Fruit fly (Drosophila melanogaster) S2 (cell line): ENCODE results near the gene CG11878.

Experiments
- CG8478 ChIP-seq: fragments of >200 bp; optimal IDR thresholded peaks from 2 replicates; lab custom pipeline; 2018
- CTCF ChIP-seq, 2 experiments: fragments of >200 bp; optimal IDR thresholded peaks; 2 replicates each; lab custom pipeline; 2018

Gene CG11878

dm6 chr3R:25320051-25320705 is 46.5 kb downstream of the CG11878 start, which contains the start of gene CG10560:
CG10560 (minus strand) TSS chr3R:25320101.
- no peak for TF ChIP-seq CTCF (optimal IDR thresholded peaks at IDR 0.05; lab: Kevin White, UChicago)

dm6 chr3R:25320898-25321297 is 47.3 kb downstream of the CG11878 start:
- no peak for TF ChIP-seq CTCF (optimal IDR thresholded peaks at IDR 0.05; lab: Kevin White, UChicago)
- no peak for TF ChIP-seq CG8478 (lab: Kevin White, UChicago)

- TF ChIP-seq CG8478 (lab: Kevin White, UChicago) (no peak), CTCF (optimal IDR thresholded peaks at IDR 0.05; lab: Kevin White, UChicago) (no peak)
Measured at dm6 chr3R:25321681-25322080, 48.0 kb downstream of the CG11878 start.

- TF ChIP-seq CTCF (optimal IDR thresholded peaks at IDR 0.05; lab: Kevin White, UChicago) (no peak), CG8478 (lab: Kevin White, UChicago) (no peak)
Measured at dm6 chr3R:25322657-25323056, 49.0 kb downstream of the CG11878 start, which contains the start of gene CG10562. CG10562 (minus strand) TSS chr3R:25322757.
